Fruit fly (Drosophila melanogaster) whole organism, prepupa: ENCODE data around the gene Bug22.

Source experiments
- CG1621 ChIP-seq: fragments of 200-800 bp; sonication (Bioruptor generic); optimal IDR thresholded peaks from 3 replicates; lab custom pipeline; 2018; ENCODE audit warnings: missing biosample characterization, mild to moderate bottlenecking, missing genetic modification characterization
- CG3919 ChIP-seq: fragments of 200-800 bp; sonication (Bioruptor generic); optimal IDR thresholded peaks from 3 replicates; lab custom pipeline; 2016; ENCODE audit warnings: missing biosample characterization, missing genetic modification characterization
- CG8632 ChIP-seq: fragments of 200-800 bp; sonication (Bioruptor generic); optimal IDR thresholded peaks from 3 replicates; lab custom pipeline; 2016; ENCODE audit warnings: missing biosample characterization, missing genetic modification characterization
- Eip75B ChIP-seq: fragments of 200-800 bp; sonication (Bioruptor generic); optimal IDR thresholded peaks from 3 replicates; lab custom pipeline; 2016; ENCODE audit warnings: missing biosample characterization, missing genetic modification characterization
- Eip93F ChIP-seq: fragments of 200-800 bp; sonication (Bioruptor generic); optimal IDR thresholded peaks from 2 replicates; lab custom pipeline; 2016; ENCODE audit warnings: missing biosample characterization, mild to moderate bottlenecking, missing genetic modification characterization
- Gug ChIP-seq: fragments of 200-800 bp; sonication (Bioruptor generic); IDR thresholded peaks from 2 replicates; pipeline ENCODE4 v1.3.6; 2022; ENCODE audit warnings: missing biosample characterization, missing genetic modification characterization
- Hr38 ChIP-seq: sonication (Bioruptor generic); optimal IDR thresholded peaks from 2 replicates; lab custom pipeline; 2016; ENCODE audit warnings: missing biosample characterization, missing genetic modification characterization
- Hr39 ChIP-seq: fragments of 200-800 bp; sonication (Bioruptor generic); optimal IDR thresholded peaks from 2 replicates; lab custom pipeline; 2016; ENCODE audit warnings: missing biosample characterization, missing genetic modification characterization
- Lpt ChIP-seq: fragments of 200-800 bp; sonication (Bioruptor generic); optimal IDR thresholded peaks from 3 replicates; lab custom pipeline; 2016; ENCODE audit warnings: missing biosample characterization, missing genetic modification characterization
- OdsH ChIP-seq: fragments of 200-800 bp; sonication (Bioruptor generic); optimal IDR thresholded peaks from 3 replicates; lab custom pipeline; 2016; ENCODE audit warnings: missing biosample characterization, missing genetic modification characterization
- Sox14 ChIP-seq: fragments of 200-800 bp; sonication (Bioruptor generic); optimal IDR thresholded peaks from 3 replicates; lab custom pipeline; 2016; ENCODE audit warnings: missing biosample characterization, missing genetic modification characterization
- vri ChIP-seq: fragments of 200-800 bp; sonication (Bioruptor generic); optimal IDR thresholded peaks from 3 replicates; lab custom pipeline; 2016; ENCODE audit warnings: missing biosample characterization, mild to moderate bottlenecking, missing genetic modification characterization

- TF ChIP-seq Eip75B (GFP tag; lab: Kevin White, UChicago) (no peak), CG8632 (GFP tag; lab: Kevin White, UChicago) (no peak), Lpt (no peak), CG1621 (no peak), Hr39 (GFP tag; lab: Kevin White, UChicago) (no peak), Hr38 (GFP tag; lab: Kevin White, UChicago) (no peak), OdsH (GFP tag; lab: Kevin White, UChicago) (no peak), Sox14 (no peak), CG3919 (GFP tag; lab: Kevin White, UChicago) (no peak), Eip93F (GFP tag; lab: Kevin White, UChicago) (peak; percentile 18), vri (peak; percentile 55), Gug (GFP tag; lab: Robert Waterston, UW) (no peak)
Observed at dm6 chr2L:10395642-10396487, 34.9 kb downstream of the Bug22 start, which contains the start of gene Mdh1.
